Fruit fly (Drosophila melanogaster): ENCODE data around the gene CG13667.

dm6 chr3L:8421808-8422586 is 16.7 kb downstream of the CG13667 start, which contains the start of gene CG32354:
- TF ChIP-seq sage (GFP tag; optimal IDR thresholded peaks at IDR 0.05) (no peak), CG32264 (GFP tag; optimal IDR thresholded peaks at IDR 0.05) (no peak), dmrt93B (GFP tag; optimal IDR thresholded peaks at IDR 0.05) (no peak), usp (GFP tag; optimal IDR thresholded peaks at IDR 0.05) (no peak), Hr78 (GFP tag; optimal IDR thresholded peaks at IDR 0.05) (no peak), lola (GFP tag; optimal IDR thresholded peaks at IDR 0.05) (no peak), Myc (optimal IDR thresholded peaks at IDR 0.05) (no peak), tai (GFP tag; optimal IDR thresholded peaks at IDR 0.05) (no peak)

All from whole organism, wandering third instar larva.